Worm (Caenorhabditis elegans) whole organism, L4 larva: ENCODE data around the gene C27B7.9.

Experiments
- F10B5.3 ChIP-seq: sonication (generic microtip); optimal IDR thresholded peaks from 2 replicates; lab custom pipeline; 2016; ENCODE audit warnings: mild to moderate bottlenecking, missing genetic modification characterization, missing compliant biosample characterization
- F44E2.7 ChIP-seq: fragments of 200-800 bp; sonication (Bioruptor generic); IDR thresholded peaks from 2 replicates; pipeline ENCODE4 v2.1.2; 2022; ENCODE audit warnings: missing genetic modification characterization, missing compliant biosample characterization
- F49E8.2 ChIP-seq: sonication (generic microtip); optimal IDR thresholded peaks from 2 replicates; lab custom pipeline; 2016; ENCODE audit warnings: missing compliant biosample characterization, mild to moderate bottlenecking, missing genetic modification characterization, borderline replicate concordance
- Y48G9A.11 ChIP-seq: fragments of 200-800 bp; sonication (Bioruptor generic); IDR thresholded peaks from 2 replicates; pipeline ENCODE4 v1.3.6; 2022; ENCODE audit warnings: missing genetic modification reagents, missing genetic modification characterization, missing compliant biosample characterization
- ZK546.5 ChIP-seq, 2 experiments: sonication (generic microtip); optimal IDR thresholded peaks; 2 replicates each; lab custom pipeline; 2017; ENCODE audit warnings: missing biosample characterization in 2 of 2, missing genetic modification characterization in 2 of 2
- aha-1 ChIP-seq: fragments of 150-350 bp; peaks from one replicate; lab custom pipeline; 2014; ENCODE audit warnings: missing biosample characterization, missing genetic modification characterization
- aly-2 ChIP-seq: sonication (generic microtip); optimal IDR thresholded peaks from 2 replicates; lab custom pipeline; 2018; ENCODE audit warnings: missing biosample characterization, missing genetic modification characterization
- ceh-20 ChIP-seq: fragments of 200-800 bp; sonication (Bioruptor generic); IDR thresholded peaks from 2 replicates; pipeline ENCODE4 v1.3.6; 2022; ENCODE audit warnings: missing genetic modification reagents, missing genetic modification characterization, missing compliant biosample characterization
- ceh-28 ChIP-seq: fragments of 150-350 bp; optimal IDR thresholded peaks from 2 replicates; lab custom pipeline; 2014; ENCODE audit warnings: missing biosample characterization, missing genetic modification reagents, missing genetic modification characterization
- ceh-44 ChIP-seq: fragments of 200-800 bp; sonication (Bioruptor generic); IDR thresholded peaks from 2 replicates; pipeline ENCODE4 v1.3.6; 2022; ENCODE audit warnings: missing genetic modification reagents, missing genetic modification characterization, missing compliant biosample characterization
- ceh-62 ChIP-seq: sonication (generic microtip); optimal IDR thresholded peaks from 2 replicates; lab custom pipeline; 2017; ENCODE audit warnings: missing biosample characterization, missing genetic modification characterization
- ces-1 ChIP-seq: fragments of 150-350 bp; sonication (generic microtip); optimal IDR thresholded peaks from 4 replicates; lab custom pipeline; 2014; ENCODE audit warnings: missing biosample characterization, missing genetic modification reagents, missing genetic modification characterization
- ctbp-1 ChIP-seq: fragments of 200-800 bp; sonication (Bioruptor generic); IDR thresholded peaks from 2 replicates; pipeline ENCODE4 v1.3.6; 2022; ENCODE audit warnings: missing genetic modification reagents, missing genetic modification characterization, missing compliant biosample characterization
- daf-16 ChIP-seq, 3 experiments: sonication (generic microtip); optimal IDR thresholded peaks; 2 replicates each; lab custom pipeline; 2016 to 2017; ENCODE audit warnings: missing genetic modification characterization in 3 of 3, missing genetic modification reagents in 3 of 3, mild to moderate bottlenecking in 2 of 3, missing compliant biosample characterization in 2 of 3, missing biosample characterization in 1 of 3, moderate library complexity in 1 of 3
- daf-8 ChIP-seq: fragments of 200-800 bp; sonication (Bioruptor generic); IDR thresholded peaks from 2 replicates; pipeline ENCODE4 v1.3.6; 2022; ENCODE audit warnings: missing genetic modification characterization, missing compliant biosample characterization
- dmd-8 ChIP-seq: fragments of 200-800 bp; sonication (Bioruptor generic); IDR thresholded peaks from 2 replicates; pipeline ENCODE4 v1.3.6; 2022; ENCODE audit warnings: missing genetic modification characterization, missing compliant biosample characterization
- duxl-1 ChIP-seq: sonication (generic microtip); optimal IDR thresholded peaks from 2 replicates; lab custom pipeline; 2016; ENCODE audit warnings: mild to moderate bottlenecking, missing genetic modification characterization, moderate library complexity, missing compliant biosample characterization; ENCODE audit not compliant: poor library complexity
- dve-1 ChIP-seq: sonication (generic microtip); optimal IDR thresholded peaks from 2 replicates; lab custom pipeline; 2017; ENCODE audit warnings: antibody characterized with exemption, mild to moderate bottlenecking, missing genetic modification characterization, missing compliant biosample characterization; ENCODE audit not compliant: insufficient read depth
- egl-27 ChIP-seq: sonication (generic microtip); optimal IDR thresholded peaks from 3 replicates; lab custom pipeline; 2017; ENCODE audit warnings: missing biosample characterization, missing genetic modification reagents, missing genetic modification characterization
- egl-43 ChIP-seq: fragments of 200-800 bp; sonication (Bioruptor generic); IDR thresholded peaks from 2 replicates; pipeline ENCODE4 v1.3.6; 2022; ENCODE audit warnings: missing genetic modification reagents, missing genetic modification characterization, missing compliant biosample characterization
- hif-1 ChIP-seq, 2 experiments: sonication (generic microtip); optimal IDR thresholded peaks; 2 replicates each; lab custom pipeline; 2016 to 2017; ENCODE audit warnings: missing compliant biosample characterization in 2 of 2, missing genetic modification characterization in 2 of 2, missing genetic modification reagents in 2 of 2, missing genotype in 2 of 2, mild to moderate bottlenecking in 1 of 2
- hlh-11 ChIP-seq: fragments of 200-800 bp; sonication (Bioruptor generic); optimal IDR thresholded peaks from 2 replicates; lab custom pipeline; 2018; ENCODE audit warnings: mild to moderate bottlenecking, missing genetic modification characterization, missing compliant biosample characterization
- hlh-30 ChIP-seq: sonication (generic microtip); optimal IDR thresholded peaks from 2 replicates; lab custom pipeline; 2017; ENCODE audit warnings: antibody characterized with exemption, mild to moderate bottlenecking, missing genetic modification characterization, missing compliant biosample characterization; ENCODE audit not compliant: insufficient read depth
- lin-15B ChIP-seq: fragments of 150-350 bp; sonication (generic microtip); optimal IDR thresholded peaks from 3 replicates; lab custom pipeline; 2014; ENCODE audit warnings: missing biosample characterization, missing genetic modification characterization
- lsy-2 ChIP-seq, 2 experiments: fragments of 150-350 bp in 1 of 2; sonication (generic microtip) in 1 of 2; optimal IDR thresholded peaks; 2 replicates each; lab custom pipeline; 2014 to 2017; ENCODE audit warnings: missing biosample characterization in 2 of 2, missing genetic modification characterization in 2 of 2
- madf-5 ChIP-seq, 2 experiments: fragments of 200-800 bp; sonication (Bioruptor generic); IDR thresholded peaks; 2 replicates each; pipeline ENCODE4 v1.3.6; 2022; ENCODE audit warnings: missing compliant biosample characterization in 2 of 2, missing genetic modification characterization in 2 of 2
- madf-9 ChIP-seq: fragments of 200-800 bp; sonication (Bioruptor generic); conservative IDR thresholded peaks from 2 replicates; pipeline ENCODE4 v1.3.6; 2022; ENCODE audit warnings: missing genetic modification reagents, missing genetic modification characterization, missing compliant biosample characterization
- mdl-1 ChIP-seq, 2 experiments: fragments of 150-350 bp in 1 of 2; sonication (generic microtip) in 1 of 2; optimal IDR thresholded peaks; 2 replicates each; lab custom pipeline; 2014 to 2017; ENCODE audit warnings: missing biosample characterization in 2 of 2, missing genetic modification characterization in 2 of 2
- mep-1 ChIP-seq: fragments of 150-350 bp; sonication (generic microtip); optimal IDR thresholded peaks from 3 replicates; lab custom pipeline; 2014; ENCODE audit warnings: missing biosample characterization, missing genetic modification characterization
- mes-2 ChIP-seq: sonication (generic microtip); optimal IDR thresholded peaks from 2 replicates; lab custom pipeline; 2016; ENCODE audit warnings: missing genotype, mild to moderate bottlenecking, missing genetic modification characterization, missing compliant biosample characterization; ENCODE audit not compliant: poor library complexity, severe bottlenecking
- mxl-2 ChIP-seq: fragments of 200-800 bp; sonication (Bioruptor generic); conservative IDR thresholded peaks from 2 replicates; pipeline ENCODE4 v1.3.6; 2022; ENCODE audit warnings: missing genetic modification reagents, missing genetic modification characterization, missing compliant biosample characterization
- mxl-3 ChIP-seq: fragments of 200-800 bp; sonication (Bioruptor generic); optimal IDR thresholded peaks from 2 replicates; lab custom pipeline; 2018; ENCODE audit warnings: mild to moderate bottlenecking, missing genetic modification characterization, missing compliant biosample characterization
- nhr-11 ChIP-seq: fragments of 150-350 bp; optimal IDR thresholded peaks from 2 replicates; lab custom pipeline; 2014; ENCODE audit warnings: missing biosample characterization, missing genetic modification characterization
- nhr-111 ChIP-seq: fragments of 200-800 bp; sonication (Bioruptor generic); optimal IDR thresholded peaks from 2 replicates; lab custom pipeline; 2018; ENCODE audit warnings: mild to moderate bottlenecking, missing genetic modification characterization, missing compliant biosample characterization
- nhr-25 ChIP-seq: sonication (generic microtip); optimal IDR thresholded peaks from 2 replicates; lab custom pipeline; 2017; ENCODE audit warnings: missing genetic modification characterization, mild to moderate bottlenecking, missing compliant biosample characterization, antibody characterized with exemption, moderate library complexity, borderline replicate concordance; ENCODE audit not compliant: insufficient read depth
- nhr-77 ChIP-seq: fragments of 150-350 bp; optimal IDR thresholded peaks from 2 replicates; lab custom pipeline; 2014; ENCODE audit warnings: missing biosample characterization, missing genetic modification characterization
- rbr-2 ChIP-seq: sonication (generic microtip); optimal IDR thresholded peaks from 2 replicates; lab custom pipeline; 2016; ENCODE audit warnings: missing genotype, missing genetic modification characterization, missing compliant biosample characterization
- sdz-12 ChIP-seq: fragments of 200-800 bp; sonication (Bioruptor generic); optimal IDR thresholded peaks from 2 replicates; lab custom pipeline; 2018; ENCODE audit warnings: mild to moderate bottlenecking, missing genetic modification characterization, missing compliant biosample characterization
- skn-1 ChIP-seq: fragments of 150-350 bp; optimal IDR thresholded peaks from 2 replicates; lab custom pipeline; 2014; ENCODE audit warnings: missing biosample characterization, missing genetic modification characterization
- unc-62 ChIP-seq, 3 experiments: fragments of 150-350 bp in 1 of 3; sonication (generic microtip); optimal IDR thresholded peaks in 2 of 3; peaks in 1 of 3; 1 replicate in 1 of 3; 2 replicates in 2 of 3; lab custom pipeline; 2014 to 2017; ENCODE audit warnings: missing biosample characterization in 3 of 3, missing genetic modification characterization in 3 of 3, missing genetic modification reagents in 3 of 3, missing genotype in 1 of 3
- zag-1 ChIP-seq: fragments of 150-350 bp; optimal IDR thresholded peaks from 2 replicates; lab custom pipeline; 2014; ENCODE audit warnings: missing biosample characterization, missing genetic modification characterization
- ztf-11 ChIP-seq: fragments of 150-350 bp; optimal IDR thresholded peaks from 2 replicates; lab custom pipeline; 2014; ENCODE audit warnings: missing biosample characterization, missing genetic modification characterization
- ztf-7 ChIP-seq: fragments of 150-350 bp; optimal IDR thresholded peaks from 2 replicates; lab custom pipeline; 2014; ENCODE audit warnings: missing biosample characterization, missing genetic modification characterization

C27B7.9 gene

DNA sequence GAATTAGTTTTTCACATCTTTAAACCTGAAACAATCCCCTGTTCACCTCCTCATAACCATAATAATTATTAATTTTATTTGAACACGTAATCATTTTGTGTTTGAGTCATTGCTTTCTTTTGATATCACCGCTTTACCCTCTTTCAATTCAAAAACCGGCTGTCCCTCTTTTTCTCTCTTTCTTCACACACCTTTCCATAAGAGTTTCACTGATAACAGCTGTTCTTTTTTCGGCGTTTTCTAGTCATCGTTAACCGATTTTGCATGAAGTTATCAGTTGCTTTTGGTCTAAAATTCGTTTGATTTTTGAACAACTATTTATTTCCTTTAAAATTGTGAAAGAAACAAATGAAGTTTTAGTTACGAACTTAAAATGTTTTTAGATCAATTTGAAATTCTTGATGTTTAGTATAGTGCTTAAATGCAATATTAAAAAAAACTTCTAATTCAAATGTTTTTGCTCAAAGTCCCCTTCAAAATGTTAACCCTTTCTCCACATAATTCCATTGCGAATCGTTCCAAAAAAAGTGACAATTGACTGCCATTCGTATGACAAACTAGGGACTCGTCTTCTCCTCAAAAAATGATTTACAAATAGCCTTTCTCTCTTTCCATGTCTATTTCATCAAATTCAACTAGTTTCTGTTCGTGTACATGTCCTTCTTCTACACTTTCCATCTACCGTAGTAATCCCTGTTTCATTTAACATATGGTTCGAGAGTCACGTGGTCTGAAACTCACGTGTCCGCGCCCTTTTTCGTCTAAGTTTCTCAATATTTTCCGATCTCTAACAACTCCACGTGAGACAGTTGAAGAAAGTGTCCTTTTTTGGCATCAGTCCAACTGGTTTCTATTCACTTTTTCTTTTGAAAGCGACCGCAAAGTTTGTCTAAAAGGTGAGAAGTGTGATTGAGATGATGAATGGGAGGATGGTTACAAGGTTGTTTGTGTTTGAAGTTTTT is 33.4 kb upstream of the C27B7.9 start (continued):
- TF ChIP-seq dmd-8 (GFP tag; lab: Robert Waterston, UW) (no peak), F10B5.3 (tag; lab: Kevin White, UChicago) (no peak), ztf-11 (tag; lab: Kevin White, UChicago) (no peak), aly-2 (tag; lab: Kevin White, UChicago) (no peak), nhr-111 (GFP tag; lab: Kevin White, UChicago) (no peak), nhr-77 (tag; lab: Kevin White, UChicago) (peak; percentile 59), daf-8 (GFP tag; lab: Robert Waterston, UW) (no peak), ces-1 (no peak), madf-5 (GFP tag; IDR thresholded peaks at IDR 0.05; lab: Robert Waterston, UW) (no peak), egl-43 (GFP tag; lab: Robert Waterston, UW) (no peak), madf-9 (0 out of 2 replicates have a peak, but pooled peaks have one; percentile 24), mxl-3 (GFP tag; lab: Kevin White, UChicago) (peak; percentile 89), mes-2 (tag; lab: Kevin White, UChicago) (no peak), zag-1 (no peak), nhr-25 (tag; lab: Kevin White, UChicago) (no peak), lsy-2 (tag; optimal IDR thresholded peaks at IDR 0.05; lab: Kevin White, UChicago) (peak in 1 of 2 experiments; percentile 82)

DNA sequence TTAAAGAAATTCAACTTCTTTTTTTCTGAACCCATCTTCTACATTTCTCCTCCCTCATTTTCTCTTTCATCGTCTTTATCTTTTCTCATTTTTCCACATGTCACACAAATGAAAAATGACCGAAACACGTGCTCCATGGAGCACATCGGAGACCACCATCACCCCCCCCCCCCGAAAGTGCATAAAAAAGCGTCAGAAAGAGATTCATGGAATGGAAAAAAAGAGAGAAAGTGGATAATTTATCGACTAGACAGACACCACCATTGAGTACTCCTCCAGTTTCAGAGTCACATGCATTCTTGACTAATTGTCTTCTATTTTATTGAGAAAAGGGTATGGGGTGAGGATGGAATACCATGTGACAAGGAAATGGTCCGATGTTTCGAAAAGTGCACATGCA is 31.2 kb upstream of the C27B7.9 start:
- TF ChIP-seq ceh-20 (GFP tag; lab: Robert Waterston, UW) = 0 out of 2 replicates have a peak, but pooled peaks have one; percentile 11
- TF ChIP-seq F44E2.7 (GFP tag; lab: Robert Waterston, UW) = no peak
- no peak for TF ChIP-seq dmd-8 (GFP tag; lab: Robert Waterston, UW)
- peak in 1 of 2 experiments; percentile 45 for TF ChIP-seq lsy-2 (tag; optimal IDR thresholded peaks at IDR 0.05; lab: Kevin White, UChicago)
- TF ChIP-seq ceh-44 (GFP tag; lab: Robert Waterston, UW) = no peak
- no peak for TF ChIP-seq lin-15B (tag; lab: Kevin White, UChicago)
- TF ChIP-seq sdz-12 (GFP tag; lab: Kevin White, UChicago) = no peak
- TF ChIP-seq mep-1 (tag; lab: Kevin White, UChicago) = peak; percentile 47
- TF ChIP-seq hif-1 (tag; optimal IDR thresholded peaks at IDR 0.05; lab: Kevin White, UChicago) = no peak
- TF ChIP-seq mdl-1 (tag; optimal IDR thresholded peaks at IDR 0.05; lab: Kevin White, UChicago) = peak in 1 of 2 experiments; percentile 72
- peak; percentile 75 for TF ChIP-seq aha-1
- no peak for TF ChIP-seq mxl-2
- TF ChIP-seq Y48G9A.11 = no peak
- no peak for TF ChIP-seq ztf-7 (tag; lab: Kevin White, UChicago)
- TF ChIP-seq dve-1 (tag; lab: Kevin White, UChicago) = no peak
- TF ChIP-seq ctbp-1 (GFP tag; lab: Robert Waterston, UW) = no peak
- TF ChIP-seq F49E8.2 (tag; lab: Kevin White, UChicago) = no peak
- TF ChIP-seq ZK546.5 (tag; optimal IDR thresholded peaks at IDR 0.05; lab: Kevin White, UChicago) = no peak
- no peak for TF ChIP-seq rbr-2 (tag; lab: Kevin White, UChicago)
- TF ChIP-seq ceh-62 (tag; lab: Kevin White, UChicago) = no peak
- TF ChIP-seq hlh-30 (tag; lab: Kevin White, UChicago) = peak; percentile 88
- TF ChIP-seq daf-16 (GFP tag; optimal IDR thresholded peaks at IDR 0.05; lab: Kevin White, UChicago) = no peak
- TF ChIP-seq daf-16 (tag; optimal IDR thresholded peaks at IDR 0.05; lab: Kevin White, UChicago) = no peak
- TF ChIP-seq egl-27 (tag; lab: Kevin White, UChicago) = no peak
- TF ChIP-seq hlh-11 (tag; lab: Kevin White, UChicago) = peak; percentile 63
- TF ChIP-seq unc-62 (GFP tag; optimal IDR thresholded peaks at IDR 0.05 in 1 of 2; lab: Kevin White, UChicago) = peak in 1 of 2 experiments; percentile 97
- TF ChIP-seq unc-62 (tag; optimal IDR thresholded peaks at IDR 0.05; lab: Kevin White, UChicago) = no peak
- no peak for TF ChIP-seq skn-1 (tag; lab: Kevin White, UChicago)
- no peak for TF ChIP-seq duxl-1 (tag; lab: Kevin White, UChicago)
- TF ChIP-seq nhr-11 (tag; lab: Kevin White, UChicago) = no peak
- TF ChIP-seq ceh-28 (tag; lab: Kevin White, UChicago) = no peak
